Worm (Caenorhabditis elegans): Measurements from ENCODE around the gene srh-281.

- TF ChIP-seq nhr-76 (tag; optimal IDR thresholded peaks at IDR 0.05) (no peak), hmg-1.1 (GFP tag; IDR thresholded peaks at IDR 0.05) (no peak), ama-1 (optimal IDR thresholded peaks at IDR 0.05) (no peak), nhr-10 (tag; optimal IDR thresholded peaks at IDR 0.05) (no peak), unc-130 (GFP tag; optimal IDR thresholded peaks at IDR 0.05) (no peak), ces-1 (GFP tag; optimal IDR thresholded peaks at IDR 0.05) (no peak), ztf-11 (tag; optimal IDR thresholded peaks at IDR 0.05) (no peak), fos-1 (tag; optimal IDR thresholded peaks at IDR 0.05) (no peak), jun-1 (tag; optimal IDR thresholded peaks at IDR 0.05) (no peak), ceh-62 (tag; optimal IDR thresholded peaks at IDR 0.05) (no peak), ZK546.5 (tag; optimal IDR thresholded peaks at IDR 0.05) (no peak), egl-27 (tag; optimal IDR thresholded peaks at IDR 0.05) (no peak)
Observed at ce11 chrV:16210257-16211002, 19.8 kb downstream of the srh-281 start, which contains the start of gene F11A5.16.

Data from whole organism, L4 larva.